Fruit fly (Drosophila melanogaster): ENCODE measurements around the gene CG18180.
A peak's percentile ranks its signal among the peaks of the same experiment; 100 is the strongest.

The CG18180 gene

dm6 chr3L:9688674-9689073 is 47.9 kb downstream of the CG18180 start:
- TF ChIP-seq bab1 (GFP tag; optimal IDR thresholded peaks at IDR 0.05) = no peak
- no peak for TF ChIP-seq CG12768 (GFP tag; optimal IDR thresholded peaks at IDR 0.05)
- TF ChIP-seq cic (GFP tag; optimal IDR thresholded peaks at IDR 0.05) = no peak
- TF ChIP-seq kay (GFP tag; ENCODE audit: borderline replicate concordance) = peak; percentile 97
- TF ChIP-seq Mnt (GFP tag; optimal IDR thresholded peaks at IDR 0.05) = no peak
- no peak for TF ChIP-seq cnc (optimal IDR thresholded peaks at IDR 0.05)

dm6 chr3L:9689809-9690208 is 49.0 kb downstream of the CG18180 start:
- TF ChIP-seq kay (GFP tag; ENCODE audit: borderline replicate concordance) (no peak), ovo (GFP tag; optimal IDR thresholded peaks at IDR 0.05) (no peak), CG11617 (GFP tag; optimal IDR thresholded peaks at IDR 0.05) (no peak), Crg-1 (GFP tag; optimal IDR thresholded peaks at IDR 0.05) (no peak), CG12768 (GFP tag; optimal IDR thresholded peaks at IDR 0.05) (peak; percentile 49), Clk (GFP tag; optimal IDR thresholded peaks at IDR 0.05) (no peak), CG1620 (GFP tag; optimal IDR thresholded peaks at IDR 0.05) (no peak), Hr96 (GFP tag; optimal IDR thresholded peaks at IDR 0.05) (no peak), CG5204 (GFP tag; optimal IDR thresholded peaks at IDR 0.05) (no peak), cic (GFP tag; optimal IDR thresholded peaks at IDR 0.05) (peak; percentile 70), Mnt (GFP tag; optimal IDR thresholded peaks at IDR 0.05) (peak; percentile 67), CG7101 (tag; optimal IDR thresholded peaks at IDR 0.05) (no peak), tj (GFP tag; optimal IDR thresholded peaks at IDR 0.05) (peak; percentile 52), cnc (optimal IDR thresholded peaks at IDR 0.05) (no peak), bab1 (GFP tag; optimal IDR thresholded peaks at IDR 0.05) (no peak), toe (GFP tag; optimal IDR thresholded peaks at IDR 0.05) (no peak), CG7045 (GFP tag; optimal IDR thresholded peaks at IDR 0.05) (no peak), CG14711 (tag; optimal IDR thresholded peaks at IDR 0.05) (peak; percentile 2), CG33017 (tag; optimal IDR thresholded peaks at IDR 0.05) (no peak), pad (GFP tag; optimal IDR thresholded peaks at IDR 0.05) (no peak)

dm6 chr3L:9690798-9691475 is 50.1 kb downstream of the CG18180 start:
- TF ChIP-seq CG1620 (GFP tag; optimal IDR thresholded peaks at IDR 0.05) = no peak
- no peak for TF ChIP-seq cic (GFP tag; optimal IDR thresholded peaks at IDR 0.05)
- peak; percentile 83 for TF ChIP-seq kay (GFP tag; ENCODE audit: borderline replicate concordance)
- peak; percentile 37 for TF ChIP-seq Mnt (GFP tag; optimal IDR thresholded peaks at IDR 0.05)
- TF ChIP-seq CG7045 (GFP tag; optimal IDR thresholded peaks at IDR 0.05) = no peak
- peak; percentile 57 for TF ChIP-seq CG11617 (GFP tag; optimal IDR thresholded peaks at IDR 0.05)
- peak; percentile 48 for TF ChIP-seq bab1 (GFP tag; optimal IDR thresholded peaks at IDR 0.05)
- TF ChIP-seq CG5204 (GFP tag; optimal IDR thresholded peaks at IDR 0.05) = peak; percentile 56
- peak; percentile 77 for TF ChIP-seq CG33017 (tag; optimal IDR thresholded peaks at IDR 0.05)
- no peak for TF ChIP-seq Clk (GFP tag; optimal IDR thresholded peaks at IDR 0.05)
- no peak for TF ChIP-seq Crg-1 (GFP tag; optimal IDR thresholded peaks at IDR 0.05)
- TF ChIP-seq Hr96 (GFP tag; optimal IDR thresholded peaks at IDR 0.05) = peak; percentile 53
- TF ChIP-seq tj (GFP tag; optimal IDR thresholded peaks at IDR 0.05) = no peak
- TF ChIP-seq toe (GFP tag; optimal IDR thresholded peaks at IDR 0.05) = peak; percentile 17
- TF ChIP-seq CG7101 (tag; optimal IDR thresholded peaks at IDR 0.05) = peak; percentile 68
- TF ChIP-seq cnc (optimal IDR thresholded peaks at IDR 0.05) = no peak
- TF ChIP-seq pad (GFP tag; optimal IDR thresholded peaks at IDR 0.05) = peak; percentile 6
- peak; percentile 65 for TF ChIP-seq CG14711 (tag; optimal IDR thresholded peaks at IDR 0.05)

- TF ChIP-seq Hr96 (GFP tag; optimal IDR thresholded peaks at IDR 0.05) (peak; percentile 8), CG12768 (GFP tag; optimal IDR thresholded peaks at IDR 0.05) (peak; percentile 57), Clk (GFP tag; optimal IDR thresholded peaks at IDR 0.05) (no peak), Mnt (GFP tag; optimal IDR thresholded peaks at IDR 0.05) (peak; percentile 8), kay (GFP tag; ENCODE audit: borderline replicate concordance) (no peak), cnc (optimal IDR thresholded peaks at IDR 0.05) (no peak), cic (GFP tag; optimal IDR thresholded peaks at IDR 0.05) (peak; percentile 73), CG5204 (GFP tag; optimal IDR thresholded peaks at IDR 0.05) (no peak), toe (GFP tag; optimal IDR thresholded peaks at IDR 0.05) (no peak), ovo (GFP tag; optimal IDR thresholded peaks at IDR 0.05) (no peak), CG1620 (GFP tag; optimal IDR thresholded peaks at IDR 0.05) (no peak), pad (GFP tag; optimal IDR thresholded peaks at IDR 0.05) (no peak)
These were observed 50.6 kb downstream of the CG18180 start for dm6 chr3L:9691476-9691826.

All from whole organism, adult.